Worm (Caenorhabditis elegans): ENCODE results near the gene T05A7.12.

T05A7.12 gene

DNA sequence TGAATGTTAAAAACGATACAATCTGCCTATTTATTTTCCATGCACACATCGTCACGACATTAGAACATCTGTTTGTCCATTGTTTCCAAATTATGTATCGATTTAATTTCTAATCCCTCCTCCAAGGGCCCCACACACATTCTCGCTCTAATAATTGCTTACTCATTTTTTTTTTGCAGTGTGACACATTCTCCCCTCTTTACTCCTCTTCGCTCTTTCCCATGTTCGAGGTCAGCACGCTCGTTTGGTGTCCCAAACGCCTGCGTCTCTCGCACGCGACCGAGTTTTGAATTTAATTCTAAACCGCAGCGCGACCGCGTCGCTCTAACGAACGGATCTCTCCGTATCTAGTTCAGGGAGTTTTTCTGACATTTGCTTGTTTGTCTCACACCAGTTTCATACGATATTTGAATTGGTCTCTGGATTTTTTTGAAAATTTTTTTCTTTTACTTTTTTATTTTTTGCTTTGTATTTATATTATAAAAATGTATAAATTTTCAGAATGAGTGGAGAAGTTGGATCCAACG lies 9.6 kb upstream of the T05A7.12 start, which contains the start of the genes clec-140 and hmg-11 (continued):
- no peak for TF ChIP-seq sdz-12 (GFP tag; optimal IDR thresholded peaks at IDR 0.05)
- no peak for TF ChIP-seq duxl-1 (tag; optimal IDR thresholded peaks at IDR 0.05; ENCODE audit: poor library complexity)

DNA sequence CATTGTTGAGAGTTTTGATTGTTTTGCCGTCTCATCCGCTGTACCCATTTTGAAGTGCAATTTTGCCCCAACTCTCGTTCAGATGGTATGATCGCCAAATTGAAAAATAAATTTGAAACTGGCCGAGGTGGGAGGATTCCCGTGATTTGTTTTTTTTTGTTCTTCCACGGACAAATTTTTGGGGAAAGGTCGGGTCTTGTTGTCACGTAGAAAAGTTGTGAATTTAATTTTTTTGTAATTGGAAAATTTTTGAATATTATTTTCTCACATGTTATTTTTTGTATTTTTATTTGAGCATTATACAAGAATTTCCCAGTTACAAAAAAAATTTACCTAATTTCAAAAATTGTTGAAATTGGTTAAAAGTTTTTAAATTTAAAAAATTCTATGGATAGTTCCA lies 8.6 kb upstream of the T05A7.12 start, which contains the start of gene T05A7.6:
TSS of gene T05A7.6 (minus strand) at position 101 of the 400 bp plus-strand sequence.
- TF ChIP-seq mep-1 (tag; optimal IDR thresholded peaks at IDR 0.05) (no peak), Y5F2A.4 (GFP tag; optimal IDR thresholded peaks at IDR 0.05) (no peak), lir-3 (tag; optimal IDR thresholded peaks at IDR 0.05) (no peak), snpc-4 (tag; optimal IDR thresholded peaks at IDR 0.05) (no peak), mdt-29 (GFP tag; IDR thresholded peaks at IDR 0.05) (no peak), Y75B8A.6 (GFP tag; IDR thresholded peaks at IDR 0.05) (no peak), unc-130 (GFP tag; optimal IDR thresholded peaks at IDR 0.05) (no peak), lin-39 (tag; optimal IDR thresholded peaks at IDR 0.05) (no peak), lim-7 (GFP tag; IDR thresholded peaks at IDR 0.05) (no peak), mdl-1 (tag; optimal IDR thresholded peaks at IDR 0.05) (no peak), dmd-6 (GFP tag; IDR thresholded peaks at IDR 0.05) (no peak), fos-1 (tag; optimal IDR thresholded peaks at IDR 0.05) (no peak), ceh-82 (tag; optimal IDR thresholded peaks at IDR 0.05) (no peak), lin-38 (GFP tag; IDR thresholded peaks at IDR 0.05) (no peak), R02D3.7 (tag; optimal IDR thresholded peaks at IDR 0.05) (no peak), attf-4 (tag; optimal IDR thresholded peaks at IDR 0.05) (no peak), ces-1 (GFP tag; optimal IDR thresholded peaks at IDR 0.05) (no peak), rbr-2 (tag; optimal IDR thresholded peaks at IDR 0.05) (no peak), lin-15B (tag; optimal IDR thresholded peaks at IDR 0.05) (no peak), zfp-3 (GFP tag; conservative IDR thresholded peaks at IDR 0.05) (no peak)

DNA sequence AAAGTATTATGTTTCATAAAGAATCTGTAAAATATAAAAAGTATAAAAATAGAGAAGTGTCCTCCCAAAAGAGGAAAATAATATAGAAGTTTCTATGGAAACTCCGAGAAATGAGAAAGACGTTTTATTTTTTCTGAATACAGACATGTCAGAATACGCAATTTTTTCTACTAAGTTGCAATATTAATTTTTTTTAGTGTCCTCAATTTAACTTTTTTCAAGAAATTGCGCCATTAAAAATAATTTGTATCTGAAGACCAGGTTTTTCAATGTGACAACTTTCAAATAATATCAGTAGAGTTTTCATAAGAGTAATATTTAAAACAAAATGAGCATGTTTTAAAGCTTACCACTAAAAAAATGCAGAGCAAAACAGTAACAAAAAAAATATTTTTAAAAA lies 4.5 kb upstream of the T05A7.12 start, which contains the start of gene fut-5:
TSS of gene fut-5 (minus strand) at position 101 of the 400 bp plus-strand sequence.
- TF ChIP-seq T26A8.4 (GFP tag; IDR thresholded peaks at IDR 0.05) (no peak), aha-1 (tag) (peak; percentile 0)

DNA sequence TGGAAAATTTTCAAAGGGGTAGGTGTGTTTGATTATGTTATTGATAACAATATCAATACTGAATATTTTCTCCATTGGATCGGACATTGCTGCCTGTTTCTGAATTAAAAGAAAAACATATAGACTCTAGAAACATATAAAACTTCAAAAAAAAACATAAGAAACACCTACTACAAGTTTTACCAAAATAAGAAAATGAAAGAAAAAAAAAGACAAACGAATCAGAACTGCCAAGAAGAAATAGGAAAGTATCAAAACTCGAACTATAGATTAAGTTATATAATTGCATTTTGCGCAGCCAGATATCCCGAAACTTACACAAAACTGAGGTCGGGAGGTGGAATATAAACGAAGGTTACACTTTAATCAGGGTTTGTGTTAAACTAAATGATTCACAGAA lies 2.3 kb upstream of the T05A7.12 start, which contains the start of gene T05A7.11:
TSS of gene T05A7.11 (minus strand) at position 101 of the 400 bp plus-strand sequence.
- TF ChIP-seq mes-2 (tag; optimal IDR thresholded peaks at IDR 0.05; ENCODE audit: poor library complexity, severe bottlenecking), result no peak
- TF ChIP-seq T20F7.1 (GFP tag; optimal IDR thresholded peaks at IDR 0.05), result no peak
- no peak for TF ChIP-seq hif-1 (tag; optimal IDR thresholded peaks at IDR 0.05)
- no peak for TF ChIP-seq daf-16 (GFP tag; optimal IDR thresholded peaks at IDR 0.05)
- TF ChIP-seq daf-16 (tag; optimal IDR thresholded peaks at IDR 0.05), result no peak
- no peak for TF ChIP-seq set-16 (GFP tag; IDR thresholded peaks at IDR 0.05)
- no peak for TF ChIP-seq mep-1 (tag; optimal IDR thresholded peaks at IDR 0.05)
- no peak for TF ChIP-seq lir-3 (tag; optimal IDR thresholded peaks at IDR 0.05)
- no peak for TF ChIP-seq saeg-2 (GFP tag; IDR thresholded peaks at IDR 0.05)
- TF ChIP-seq hlh-11 (tag; optimal IDR thresholded peaks at IDR 0.05), result no peak
- TF ChIP-seq lin-39 (tag; optimal IDR thresholded peaks at IDR 0.05), result no peak
- TF ChIP-seq ceh-28 (tag; optimal IDR thresholded peaks at IDR 0.05), result no peak
- no peak for TF ChIP-seq unc-130 (GFP tag; optimal IDR thresholded peaks at IDR 0.05)
- TF ChIP-seq jun-1 (tag; optimal IDR thresholded peaks at IDR 0.05), result no peak
- no peak for TF ChIP-seq ceh-20 (GFP tag; IDR thresholded peaks at IDR 0.05)
- no peak for TF ChIP-seq zfp-2 (tag; optimal IDR thresholded peaks at IDR 0.05)
- no peak for TF ChIP-seq tag-97 (GFP tag; IDR thresholded peaks at IDR 0.05)
- TF ChIP-seq mxl-2 (GFP tag; conservative IDR thresholded peaks at IDR 0.05), result no peak
- TF ChIP-seq nhr-11 (tag; optimal IDR thresholded peaks at IDR 0.05), result no peak
- TF ChIP-seq R02D3.7 (tag; optimal IDR thresholded peaks at IDR 0.05), result no peak
